Worm (Caenorhabditis elegans) whole organism, mixed stage, embryonic: ENCODE data around the gene sdpn-1.

Experiments used
- bed-3 ChIP-seq: fragments of 200-800 bp; sonication (Bioruptor generic); optimal IDR thresholded peaks from 3 replicates; lab custom pipeline; 2018; ENCODE audit warnings: mild to moderate bottlenecking, missing genetic modification characterization, moderate library complexity, missing compliant biosample characterization
- blmp-1 ChIP-seq: fragments of 150-350 bp; optimal IDR thresholded peaks from 2 replicates; lab custom pipeline; 2014; ENCODE audit warnings: missing biosample characterization, missing genetic modification characterization
- ceh-39 ChIP-seq: fragments of 150-350 bp; optimal IDR thresholded peaks from 2 replicates; lab custom pipeline; 2014; ENCODE audit warnings: missing biosample characterization, missing genetic modification characterization
- ceh-43 ChIP-seq: fragments of 200-800 bp; sonication (Bioruptor generic); optimal IDR thresholded peaks from 2 replicates; lab custom pipeline; 2018; ENCODE audit warnings: mild to moderate bottlenecking, missing genetic modification characterization, moderate library complexity, missing compliant biosample characterization
- ceh-83 ChIP-seq: fragments of 200-800 bp; sonication (Bioruptor generic); optimal IDR thresholded peaks from 2 replicates; lab custom pipeline; 2018; ENCODE audit warnings: mild to moderate bottlenecking, missing genetic modification characterization, missing compliant biosample characterization
- ces-1 ChIP-seq: fragments of 150-350 bp; optimal IDR thresholded peaks from 2 replicates; lab custom pipeline; 2014; ENCODE audit warnings: missing biosample characterization, missing genetic modification reagents, missing genetic modification characterization
- cnd-1 ChIP-seq: fragments of 200-800 bp; sonication (Bioruptor generic); optimal IDR thresholded peaks from 2 replicates; lab custom pipeline; 2018; ENCODE audit warnings: mild to moderate bottlenecking, missing genetic modification characterization, missing compliant biosample characterization
- drap-1 ChIP-seq: fragments of 200-800 bp; sonication (Bioruptor generic); optimal IDR thresholded peaks from 3 replicates; lab custom pipeline; 2018; ENCODE audit warnings: mild to moderate bottlenecking, missing genetic modification characterization, missing compliant biosample characterization
- elt-1 ChIP-seq: sonication (generic microtip); optimal IDR thresholded peaks from 2 replicates; lab custom pipeline; 2017; ENCODE audit warnings: missing genetic modification characterization, mild to moderate bottlenecking, missing compliant biosample characterization, antibody characterized with exemption, moderate library complexity, borderline replicate concordance; ENCODE audit not compliant: insufficient read depth
- elt-3 ChIP-seq: fragments of 150-350 bp; optimal IDR thresholded peaks from 2 replicates; lab custom pipeline; 2014; ENCODE audit warnings: missing biosample characterization, missing genetic modification characterization
- flh-1 ChIP-seq: fragments of 200-800 bp; sonication (Bioruptor generic); optimal IDR thresholded peaks from 2 replicates; lab custom pipeline; 2018; ENCODE audit warnings: mild to moderate bottlenecking, missing genetic modification characterization, moderate library complexity, missing compliant biosample characterization
- ham-2 ChIP-seq: fragments of 200-800 bp; sonication (Bioruptor generic); optimal IDR thresholded peaks from 2 replicates; lab custom pipeline; 2018; ENCODE audit warnings: mild to moderate bottlenecking, missing genetic modification characterization, missing compliant biosample characterization
- hlh-1 ChIP-seq: fragments of 150-350 bp; optimal IDR thresholded peaks from 2 replicates; lab custom pipeline; 2014; ENCODE audit warnings: missing biosample characterization, missing genetic modification reagents, missing genetic modification characterization
- lin-13 ChIP-seq: fragments of 150-350 bp; optimal IDR thresholded peaks from 2 replicates; lab custom pipeline; 2014; ENCODE audit warnings: missing biosample characterization, missing genetic modification characterization
- lin-32 ChIP-seq: fragments of 200-800 bp; sonication (Bioruptor generic); optimal IDR thresholded peaks from 2 replicates; lab custom pipeline; 2018; ENCODE audit warnings: mild to moderate bottlenecking, missing genetic modification characterization, missing compliant biosample characterization
- lsy-2 ChIP-seq: fragments of 150-350 bp; optimal IDR thresholded peaks from 2 replicates; lab custom pipeline; 2014; ENCODE audit warnings: missing biosample characterization, missing genetic modification characterization
- mab-5 ChIP-seq: fragments of 150-350 bp; optimal IDR thresholded peaks from 2 replicates; lab custom pipeline; 2014; ENCODE audit warnings: missing biosample characterization, missing genetic modification characterization
- mep-1 ChIP-seq: fragments of 150-350 bp; optimal IDR thresholded peaks from 2 replicates; lab custom pipeline; 2017; ENCODE audit warnings: missing biosample characterization, missing genetic modification reagents, missing genetic modification characterization, inconsistent platforms
- mls-2 ChIP-seq: sonication (generic microtip); optimal IDR thresholded peaks from 2 replicates; lab custom pipeline; 2016; ENCODE audit warnings: mild to moderate bottlenecking, missing genetic modification characterization, moderate library complexity, missing compliant biosample characterization
- nhr-12 ChIP-seq: fragments of 150-350 bp; optimal IDR thresholded peaks from 2 replicates; lab custom pipeline; 2014; ENCODE audit warnings: missing biosample characterization, missing genetic modification characterization
- nhr-2 ChIP-seq: fragments of 150-350 bp; optimal IDR thresholded peaks from 2 replicates; lab custom pipeline; 2014; ENCODE audit warnings: missing biosample characterization, missing genetic modification characterization
- nhr-237 ChIP-seq: fragments of 150-350 bp; optimal IDR thresholded peaks from 2 replicates; lab custom pipeline; 2014; ENCODE audit warnings: missing biosample characterization, missing genetic modification characterization
- nhr-28 ChIP-seq: fragments of 150-350 bp; optimal IDR thresholded peaks from 2 replicates; lab custom pipeline; 2014; ENCODE audit warnings: missing biosample characterization, missing genetic modification characterization
- nhr-76 ChIP-seq: sonication (generic microtip); optimal IDR thresholded peaks from 2 replicates; lab custom pipeline; 2017; ENCODE audit warnings: missing biosample characterization, missing genetic modification characterization
- pha-4 ChIP-seq: fragments of 150-350 bp; optimal IDR thresholded peaks from 2 replicates; lab custom pipeline; 2018; ENCODE audit warnings: missing biosample characterization, missing genetic modification reagents, missing genetic modification characterization
- sem-2 ChIP-seq: fragments of 200-800 bp; sonication (Bioruptor generic); optimal IDR thresholded peaks from 2 replicates; lab custom pipeline; 2018; ENCODE audit warnings: mild to moderate bottlenecking, missing genetic modification characterization, missing compliant biosample characterization
- snpc-4 ChIP-seq: fragments of 150-350 bp; optimal IDR thresholded peaks from 2 replicates; lab custom pipeline; 2014; ENCODE audit warnings: missing biosample characterization, missing genetic modification characterization
- sptf-1 ChIP-seq: sonication (generic microtip); optimal IDR thresholded peaks from 2 replicates; lab custom pipeline; 2017; ENCODE audit warnings: mild to moderate bottlenecking, missing genetic modification characterization, moderate library complexity, missing compliant biosample characterization
- unc-120 ChIP-seq: sonication (generic microtip); optimal IDR thresholded peaks from 2 replicates; lab custom pipeline; 2017; ENCODE audit warnings: missing genetic modification characterization, missing compliant biosample characterization; ENCODE audit not compliant: poor library complexity, severe bottlenecking
- unc-39 ChIP-seq: fragments of 150-350 bp; optimal IDR thresholded peaks from 2 replicates; lab custom pipeline; 2014; ENCODE audit warnings: missing biosample characterization, missing genetic modification characterization
- unc-62 ChIP-seq: fragments of 150-350 bp; optimal IDR thresholded peaks from 2 replicates; lab custom pipeline; 2014; ENCODE audit warnings: missing biosample characterization, missing genetic modification reagents, missing genetic modification characterization
- zip-8 ChIP-seq: fragments of 150-350 bp; optimal IDR thresholded peaks from 2 replicates; lab custom pipeline; 2014; ENCODE audit warnings: missing biosample characterization, missing genetic modification characterization

Gene sdpn-1

ce11 chrX:7977452-7977851 is 20.6 kb downstream of the sdpn-1 start:
- TF ChIP-seq lin-13 (tag; lab: Kevin White, UChicago) (no peak), mep-1 (no peak), nhr-12 (tag; lab: Kevin White, UChicago) (no peak), sptf-1 (no peak), mab-5 (no peak), zip-8 (no peak), hlh-1 (tag; lab: Kevin White, UChicago) (no peak), snpc-4 (no peak), pha-4 (tag; lab: Kevin White, UChicago) (no peak), flh-1 (no peak), ces-1 (GFP tag; lab: Kevin White, UChicago) (no peak), ham-2 (GFP tag; lab: Kevin White, UChicago) (no peak), lsy-2 (tag; lab: Kevin White, UChicago) (no peak), ceh-43 (GFP tag; lab: Kevin White, UChicago) (no peak), elt-1 (tag; lab: Kevin White, UChicago) (no peak), unc-39 (tag; lab: Kevin White, UChicago) (no peak), unc-120 (tag; lab: Kevin White, UChicago) (no peak), mls-2 (tag; lab: Kevin White, UChicago) (no peak), nhr-237 (no peak)

- TF ChIP-seq bed-3 (GFP tag; lab: Kevin White, UChicago) = no peak
- no peak for TF ChIP-seq unc-39 (tag; lab: Kevin White, UChicago)
- no peak for TF ChIP-seq zip-8
These were observed 21.6 kb downstream of the sdpn-1 start, which contains the start of gene F45E1.5 for ce11 chrX:7976400-7976799. Gene F45E1.5 (plus strand): TSS chrX:7976700.

ce11 chrX:7975741-7976140 is 22.3 kb downstream of the sdpn-1 start:
- TF ChIP-seq pha-4 (tag; lab: Kevin White, UChicago) (no peak), ham-2 (GFP tag; lab: Kevin White, UChicago) (no peak), unc-120 (tag; lab: Kevin White, UChicago) (no peak), mep-1 (no peak), ceh-83 (no peak), lin-32 (no peak), nhr-237 (no peak), nhr-76 (tag; lab: Kevin White, UChicago) (no peak), elt-3 (no peak)

ce11 chrX:7968537-7968936 is 29.5 kb downstream of the sdpn-1 start:
- TF ChIP-seq blmp-1 (tag; lab: Kevin White, UChicago) = no peak
- no peak for TF ChIP-seq elt-1 (tag; lab: Kevin White, UChicago)
- TF ChIP-seq nhr-12 (tag; lab: Kevin White, UChicago) = no peak
- TF ChIP-seq lin-13 (tag; lab: Kevin White, UChicago) = no peak
- TF ChIP-seq sptf-1 = no peak
- TF ChIP-seq ceh-83 = no peak
- no peak for TF ChIP-seq lsy-2 (tag; lab: Kevin White, UChicago)
- TF ChIP-seq pha-4 (tag; lab: Kevin White, UChicago) = no peak
- no peak for TF ChIP-seq elt-3
- no peak for TF ChIP-seq unc-39 (tag; lab: Kevin White, UChicago)
- TF ChIP-seq mep-1 = no peak
- TF ChIP-seq nhr-76 (tag; lab: Kevin White, UChicago) = no peak
- TF ChIP-seq ces-1 (GFP tag; lab: Kevin White, UChicago) = peak; percentile 74
- TF ChIP-seq unc-62 (GFP tag; lab: Kevin White, UChicago) = no peak
- TF ChIP-seq drap-1 (GFP tag; lab: Kevin White, UChicago) = no peak
- no peak for TF ChIP-seq ceh-43 (GFP tag; lab: Kevin White, UChicago)
- no peak for TF ChIP-seq mls-2 (tag; lab: Kevin White, UChicago)
- no peak for TF ChIP-seq ceh-39 (tag; lab: Kevin White, UChicago)
- no peak for TF ChIP-seq sem-2 (GFP tag; lab: Kevin White, UChicago)
- TF ChIP-seq nhr-2 (tag; lab: Kevin White, UChicago) = peak; percentile 90
- no peak for TF ChIP-seq cnd-1 (tag; lab: Kevin White, UChicago)
- TF ChIP-seq flh-1 = no peak
- TF ChIP-seq nhr-28 (tag; lab: Kevin White, UChicago) = no peak
- TF ChIP-seq ham-2 (GFP tag; lab: Kevin White, UChicago) = no peak
- TF ChIP-seq unc-120 (tag; lab: Kevin White, UChicago) = no peak
- TF ChIP-seq zip-8 = peak; percentile 43
- TF ChIP-seq hlh-1 (tag; lab: Kevin White, UChicago) = no peak
